Worm (Caenorhabditis elegans) whole organism, L4 larva: ENCODE results near the gene cls-2.

Experiments
- D1046.2 ChIP-seq: fragments of 200-800 bp; sonication (Bioruptor generic); IDR thresholded peaks from 2 replicates; pipeline ENCODE4 v1.3.6; 2022; ENCODE audit warnings: missing genetic modification characterization, missing compliant biosample characterization
- F37D6.2 ChIP-seq: sonication (generic microtip); optimal IDR thresholded peaks from 2 replicates; lab custom pipeline; 2016; ENCODE audit warnings: mild to moderate bottlenecking, missing genetic modification characterization, missing compliant biosample characterization
- F44E2.7 ChIP-seq: fragments of 200-800 bp; sonication (Bioruptor generic); IDR thresholded peaks from 2 replicates; pipeline ENCODE4 v2.1.2; 2022; ENCODE audit warnings: missing genetic modification characterization, missing compliant biosample characterization
- F49E8.2 ChIP-seq: sonication (generic microtip); optimal IDR thresholded peaks from 2 replicates; lab custom pipeline; 2016; ENCODE audit warnings: missing compliant biosample characterization, mild to moderate bottlenecking, missing genetic modification characterization, borderline replicate concordance
- R02D3.7 ChIP-seq: fragments of 150-350 bp; sonication (generic microtip); optimal IDR thresholded peaks from 3 replicates; lab custom pipeline; 2014; ENCODE audit warnings: missing biosample characterization, missing genetic modification characterization
- Y105C5A.15 ChIP-seq: fragments of 200-800 bp; sonication (Bioruptor generic); IDR thresholded peaks from 2 replicates; pipeline ENCODE4 v1.3.6; 2022; ENCODE audit warnings: missing genetic modification characterization, missing compliant biosample characterization
- Y48G9A.11 ChIP-seq: fragments of 200-800 bp; sonication (Bioruptor generic); IDR thresholded peaks from 2 replicates; pipeline ENCODE4 v1.3.6; 2022; ENCODE audit warnings: missing genetic modification reagents, missing genetic modification characterization, missing compliant biosample characterization
- Y5F2A.4 ChIP-seq: fragments of 200-800 bp; sonication (Bioruptor generic); optimal IDR thresholded peaks from 2 replicates; lab custom pipeline; 2018; ENCODE audit warnings: mild to moderate bottlenecking, missing genetic modification characterization, missing compliant biosample characterization
- Y75B8A.6 ChIP-seq: fragments of 200-800 bp; sonication (Bioruptor generic); IDR thresholded peaks from 2 replicates; pipeline ENCODE4 v1.3.6; 2022; ENCODE audit warnings: missing genetic modification reagents, missing genetic modification characterization, missing compliant biosample characterization
- ZK337.2 ChIP-seq: fragments of 200-800 bp; sonication (Bioruptor generic); IDR thresholded peaks from 2 replicates; pipeline ENCODE4 v1.3.6; 2022; ENCODE audit warnings: missing genetic modification reagents, missing genetic modification characterization, missing compliant biosample characterization
- aly-2 ChIP-seq: sonication (generic microtip); optimal IDR thresholded peaks from 2 replicates; lab custom pipeline; 2018; ENCODE audit warnings: missing biosample characterization, missing genetic modification characterization
- arid-1 ChIP-seq: fragments of 200-800 bp; sonication (Bioruptor generic); conservative IDR thresholded peaks from 2 replicates; pipeline ENCODE4 v1.3.6; 2022; ENCODE audit warnings: missing genetic modification reagents, missing genetic modification characterization, missing compliant biosample characterization
- ceh-44 ChIP-seq: fragments of 200-800 bp; sonication (Bioruptor generic); IDR thresholded peaks from 2 replicates; pipeline ENCODE4 v1.3.6; 2022; ENCODE audit warnings: missing genetic modification reagents, missing genetic modification characterization, missing compliant biosample characterization
- daf-19 ChIP-seq: fragments of 200-800 bp; sonication (Bioruptor generic); conservative IDR thresholded peaks from 2 replicates; pipeline ENCODE4 v1.3.6; 2022; ENCODE audit warnings: missing genetic modification characterization, missing compliant biosample characterization
- dmd-6 ChIP-seq: fragments of 200-800 bp; sonication (Bioruptor generic); IDR thresholded peaks from 2 replicates; pipeline ENCODE4 v1.3.6; 2022; ENCODE audit warnings: missing genetic modification reagents, missing genetic modification characterization, missing compliant biosample characterization
- dmd-8 ChIP-seq: fragments of 200-800 bp; sonication (Bioruptor generic); IDR thresholded peaks from 2 replicates; pipeline ENCODE4 v1.3.6; 2022; ENCODE audit warnings: missing genetic modification characterization, missing compliant biosample characterization
- dmd-9 ChIP-seq: fragments of 200-800 bp; sonication (Bioruptor generic); IDR thresholded peaks from 2 replicates; pipeline ENCODE4 v1.3.6; 2022; ENCODE audit warnings: missing genetic modification reagents, missing genetic modification characterization, missing compliant biosample characterization
- dpl-1 ChIP-seq: fragments of 150-350 bp; optimal IDR thresholded peaks from 2 replicates; lab custom pipeline; 2014; ENCODE audit warnings: missing biosample characterization, missing genetic modification reagents, missing genetic modification characterization
- egl-43 ChIP-seq: fragments of 200-800 bp; sonication (Bioruptor generic); IDR thresholded peaks from 2 replicates; pipeline ENCODE4 v1.3.6; 2022; ENCODE audit warnings: missing genetic modification reagents, missing genetic modification characterization, missing compliant biosample characterization
- fos-1 ChIP-seq: fragments of 150-350 bp; optimal IDR thresholded peaks from 2 replicates; lab custom pipeline; 2014; ENCODE audit warnings: missing biosample characterization, missing genetic modification characterization
- gei-8 ChIP-seq: fragments of 200-800 bp; sonication (Bioruptor generic); optimal IDR thresholded peaks from 2 replicates; lab custom pipeline; 2018; ENCODE audit warnings: mild to moderate bottlenecking, missing genetic modification characterization, missing compliant biosample characterization
- hif-1 ChIP-seq, 2 experiments: sonication (generic microtip); optimal IDR thresholded peaks; 2 replicates each; lab custom pipeline; 2016 to 2017; ENCODE audit warnings: missing compliant biosample characterization in 2 of 2, missing genetic modification characterization in 2 of 2, missing genetic modification reagents in 2 of 2, missing genotype in 2 of 2, mild to moderate bottlenecking in 1 of 2
- hlh-11 ChIP-seq: fragments of 200-800 bp; sonication (Bioruptor generic); optimal IDR thresholded peaks from 2 replicates; lab custom pipeline; 2018; ENCODE audit warnings: mild to moderate bottlenecking, missing genetic modification characterization, missing compliant biosample characterization
- hlh-30 ChIP-seq: sonication (generic microtip); optimal IDR thresholded peaks from 2 replicates; lab custom pipeline; 2017; ENCODE audit warnings: antibody characterized with exemption, mild to moderate bottlenecking, missing genetic modification characterization, missing compliant biosample characterization; ENCODE audit not compliant: insufficient read depth
- hmg-1.1 ChIP-seq: fragments of 200-800 bp; sonication (Bioruptor generic); IDR thresholded peaks from 2 replicates; pipeline ENCODE4 v1.3.6; 2022; ENCODE audit warnings: missing genetic modification reagents, missing genetic modification characterization, missing compliant biosample characterization
- lim-7 ChIP-seq: fragments of 200-800 bp; sonication (Bioruptor generic); IDR thresholded peaks from 2 replicates; pipeline ENCODE4 v1.3.6; 2022; ENCODE audit warnings: missing genetic modification characterization, missing compliant biosample characterization
- lin-1 ChIP-seq: fragments of 200-800 bp; sonication (Bioruptor generic); IDR thresholded peaks from 2 replicates; pipeline ENCODE4 v1.3.6; 2022; ENCODE audit warnings: missing genetic modification reagents, missing genetic modification characterization, missing compliant biosample characterization
- lin-15B ChIP-seq: fragments of 150-350 bp; sonication (generic microtip); optimal IDR thresholded peaks from 3 replicates; lab custom pipeline; 2014; ENCODE audit warnings: missing biosample characterization, missing genetic modification characterization
- lin-38 ChIP-seq: fragments of 200-800 bp; sonication (Bioruptor generic); IDR thresholded peaks from 2 replicates; pipeline ENCODE4 v1.3.6; 2022; ENCODE audit warnings: missing genetic modification reagents, missing genetic modification characterization, missing compliant biosample characterization
- madf-5 ChIP-seq, 2 experiments: fragments of 200-800 bp; sonication (Bioruptor generic); IDR thresholded peaks; 2 replicates each; pipeline ENCODE4 v1.3.6; 2022; ENCODE audit warnings: missing compliant biosample characterization in 2 of 2, missing genetic modification characterization in 2 of 2
- mdl-1 ChIP-seq, 2 experiments: fragments of 150-350 bp in 1 of 2; sonication (generic microtip) in 1 of 2; optimal IDR thresholded peaks; 2 replicates each; lab custom pipeline; 2014 to 2017; ENCODE audit warnings: missing biosample characterization in 2 of 2, missing genetic modification characterization in 2 of 2
- mep-1 ChIP-seq: fragments of 150-350 bp; sonication (generic microtip); optimal IDR thresholded peaks from 3 replicates; lab custom pipeline; 2014; ENCODE audit warnings: missing biosample characterization, missing genetic modification characterization
- mxl-2 ChIP-seq: fragments of 200-800 bp; sonication (Bioruptor generic); conservative IDR thresholded peaks from 2 replicates; pipeline ENCODE4 v1.3.6; 2022; ENCODE audit warnings: missing genetic modification reagents, missing genetic modification characterization, missing compliant biosample characterization
- nhr-11 ChIP-seq: fragments of 150-350 bp; optimal IDR thresholded peaks from 2 replicates; lab custom pipeline; 2014; ENCODE audit warnings: missing biosample characterization, missing genetic modification characterization
- nhr-28 ChIP-seq: fragments of 150-350 bp; optimal IDR thresholded peaks from 2 replicates; lab custom pipeline; 2014; ENCODE audit warnings: missing biosample characterization, missing genetic modification characterization
- nhr-41 ChIP-seq: fragments of 200-800 bp; sonication (Bioruptor generic); IDR thresholded peaks from 2 replicates; pipeline ENCODE4 v1.3.6; 2022; ENCODE audit warnings: missing genetic modification reagents, missing genetic modification characterization, missing compliant biosample characterization
- nhr-6 ChIP-seq: fragments of 150-350 bp; optimal IDR thresholded peaks from 2 replicates; lab custom pipeline; 2014; ENCODE audit warnings: missing biosample characterization, missing genetic modification characterization
- pqm-1 ChIP-seq: sonication (generic microtip); optimal IDR thresholded peaks from 2 replicates; lab custom pipeline; 2017; ENCODE audit warnings: missing biosample characterization, missing genetic modification characterization
- snpc-4 ChIP-seq: fragments of 150-350 bp; optimal IDR thresholded peaks from 2 replicates; lab custom pipeline; 2014; ENCODE audit warnings: missing biosample characterization, missing genetic modification characterization
- spr-3 ChIP-seq: fragments of 200-800 bp; sonication (Bioruptor generic); optimal IDR thresholded peaks from 2 replicates; lab custom pipeline; 2018; ENCODE audit warnings: mild to moderate bottlenecking, missing genetic modification characterization, missing compliant biosample characterization
- tra-1 ChIP-seq: fragments of 200-800 bp; sonication (Bioruptor generic); IDR thresholded peaks from 2 replicates; pipeline ENCODE4 v1.3.6; 2022; ENCODE audit warnings: missing genetic modification reagents, missing genetic modification characterization, missing compliant biosample characterization
- unc-62 ChIP-seq, 3 experiments: fragments of 150-350 bp in 1 of 3; sonication (generic microtip); optimal IDR thresholded peaks in 2 of 3; peaks in 1 of 3; 1 replicate in 1 of 3; 2 replicates in 2 of 3; lab custom pipeline; 2014 to 2017; ENCODE audit warnings: missing biosample characterization in 3 of 3, missing genetic modification characterization in 3 of 3, missing genetic modification reagents in 3 of 3, missing genotype in 1 of 3
- vab-7 ChIP-seq: fragments of 200-800 bp; sonication (Bioruptor generic); IDR thresholded peaks from 2 replicates; pipeline ENCODE4 v1.3.6; 2022; ENCODE audit warnings: missing genetic modification reagents, missing genetic modification characterization, missing compliant biosample characterization
- zag-1 ChIP-seq: fragments of 150-350 bp; optimal IDR thresholded peaks from 2 replicates; lab custom pipeline; 2014; ENCODE audit warnings: missing biosample characterization, missing genetic modification characterization
- ztf-11 ChIP-seq: fragments of 150-350 bp; optimal IDR thresholded peaks from 2 replicates; lab custom pipeline; 2014; ENCODE audit warnings: missing biosample characterization, missing genetic modification characterization
- ztf-7 ChIP-seq: fragments of 150-350 bp; optimal IDR thresholded peaks from 2 replicates; lab custom pipeline; 2014; ENCODE audit warnings: missing biosample characterization, missing genetic modification characterization

cls-2 gene

ce11 chrIII:9051119-9051597 lies 3.7 kb upstream of the cls-2 start (continued):
- TF ChIP-seq mep-1 (tag; lab: Kevin White, UChicago) (peak; percentile 92), gei-8 (GFP tag; lab: Kevin White, UChicago) (peak; percentile 36), R02D3.7 (tag; lab: Kevin White, UChicago) (no peak), hmg-1.1 (GFP tag; lab: Robert Waterston, UW) (peak; percentile 70), ztf-7 (peak; percentile 65), dmd-8 (no peak), D1046.2 (GFP tag; lab: Robert Waterston, UW) (0 out of 2 replicates have a peak, but pooled peaks have one; percentile 4), ZK337.2 (GFP tag; lab: Robert Waterston, UW) (no peak), spr-3 (peak; percentile 5), hlh-30 (tag; lab: Kevin White, UChicago) (peak; percentile 87), aly-2 (tag; lab: Kevin White, UChicago) (no peak), F44E2.7 (0 out of 2 replicates have a peak, but pooled peaks have one; percentile 14), hlh-11 (tag; lab: Kevin White, UChicago) (peak; percentile 85), F49E8.2 (tag; lab: Kevin White, UChicago) (no peak), nhr-41 (GFP tag; lab: Robert Waterston, UW) (0 out of 2 replicates have a peak, but pooled peaks have one; percentile 43), nhr-28 (peak; percentile 74), pqm-1 (tag; lab: Kevin White, UChicago) (peak; percentile 19), Y48G9A.11 (GFP tag; lab: Robert Waterston, UW) (no peak), mdl-1 (tag; optimal IDR thresholded peaks at IDR 0.05; lab: Kevin White, UChicago) (peak in 1 of 2 experiments; percentile 56), F37D6.2 (tag; lab: Kevin White, UChicago) (no peak), ceh-44 (GFP tag; lab: Robert Waterston, UW) (no peak)

ce11 chrIII:9051714-9052113 lies 3.1 kb upstream of the cls-2 start:
- TF ChIP-seq vab-7, result no peak
- 0 out of 4 replicates have a peak, but pooled peaks of 1 of the 2 experiments have one; percentile 6 for TF ChIP-seq madf-5 (GFP tag; IDR thresholded peaks at IDR 0.05; lab: Robert Waterston, UW)
- peak; percentile 49; the same call in 1 of the 2 replicates for TF ChIP-seq mxl-2
- TF ChIP-seq F44E2.7, result no peak
- 0 out of 2 replicates have a peak, but pooled peaks have one; percentile 9 for TF ChIP-seq tra-1 (GFP tag; lab: Robert Waterston, UW)
- TF ChIP-seq lin-1 (GFP tag; lab: Robert Waterston, UW), result no peak
- TF ChIP-seq zag-1, result no peak
- TF ChIP-seq hif-1 (tag; optimal IDR thresholded peaks at IDR 0.05; lab: Kevin White, UChicago), result no peak
- no peak for TF ChIP-seq lin-15B
- TF ChIP-seq daf-19, result no peak
- TF ChIP-seq ZK337.2 (GFP tag; lab: Robert Waterston, UW), result 0 out of 2 replicates have a peak, but pooled peaks have one; percentile 54
- TF ChIP-seq, all 104 proteins: peak for 4

ce11 chrIII:9052371-9052978 lies 2.4 kb upstream of the cls-2 start:
- peak; percentile 47; the same call in 1 of the 2 replicates for TF ChIP-seq lim-7 (GFP tag; lab: Robert Waterston, UW)
- TF ChIP-seq nhr-11 (tag; lab: Kevin White, UChicago), result peak; percentile 14
- TF ChIP-seq daf-19, result no peak
- TF ChIP-seq Y5F2A.4 (GFP tag; lab: Kevin White, UChicago), result no peak
- TF ChIP-seq fos-1 (tag; lab: Kevin White, UChicago), result no peak
- peak; percentile 88 for TF ChIP-seq Y105C5A.15 (GFP tag; lab: Robert Waterston, UW)
- TF ChIP-seq dmd-9 (GFP tag; lab: Robert Waterston, UW), result 0 out of 2 replicates have a peak, but pooled peaks have one; percentile 7
- TF ChIP-seq ztf-11 (tag; lab: Kevin White, UChicago), result no peak
- peak; percentile 22 for TF ChIP-seq nhr-28
- TF ChIP-seq dmd-8, result 0 out of 2 replicates have a peak, but pooled peaks have one; percentile 23
- no peak for TF ChIP-seq nhr-6 (tag; lab: Kevin White, UChicago)
- peak in 1 of 2 experiments; percentile 97 for TF ChIP-seq unc-62 (GFP tag; optimal IDR thresholded peaks at IDR 0.05 in 1 of 2; lab: Kevin White, UChicago)
- TF ChIP-seq unc-62 (tag; optimal IDR thresholded peaks at IDR 0.05; lab: Kevin White, UChicago), result no peak
- TF ChIP-seq dpl-1 (GFP tag; lab: Kevin White, UChicago), result peak; percentile 11
- TF ChIP-seq aly-2 (tag; lab: Kevin White, UChicago), result no peak
- peak; percentile 55 for TF ChIP-seq dmd-6
- peak; percentile 79; the same call in 1 of the 2 replicates for TF ChIP-seq Y75B8A.6 (GFP tag; lab: Robert Waterston, UW)
- peak; percentile 83 for TF ChIP-seq egl-43 (GFP tag; lab: Robert Waterston, UW)
- no peak for TF ChIP-seq arid-1 (GFP tag; lab: Robert Waterston, UW)
- peak; percentile 40; the same call in 1 of the 2 replicates for TF ChIP-seq lin-38 (GFP tag; lab: Robert Waterston, UW)
- no peak for TF ChIP-seq snpc-4 (tag; lab: Kevin White, UChicago)
